Fruit fly (Drosophila melanogaster): ENCODE results near the gene hh.

hh gene

DNA sequence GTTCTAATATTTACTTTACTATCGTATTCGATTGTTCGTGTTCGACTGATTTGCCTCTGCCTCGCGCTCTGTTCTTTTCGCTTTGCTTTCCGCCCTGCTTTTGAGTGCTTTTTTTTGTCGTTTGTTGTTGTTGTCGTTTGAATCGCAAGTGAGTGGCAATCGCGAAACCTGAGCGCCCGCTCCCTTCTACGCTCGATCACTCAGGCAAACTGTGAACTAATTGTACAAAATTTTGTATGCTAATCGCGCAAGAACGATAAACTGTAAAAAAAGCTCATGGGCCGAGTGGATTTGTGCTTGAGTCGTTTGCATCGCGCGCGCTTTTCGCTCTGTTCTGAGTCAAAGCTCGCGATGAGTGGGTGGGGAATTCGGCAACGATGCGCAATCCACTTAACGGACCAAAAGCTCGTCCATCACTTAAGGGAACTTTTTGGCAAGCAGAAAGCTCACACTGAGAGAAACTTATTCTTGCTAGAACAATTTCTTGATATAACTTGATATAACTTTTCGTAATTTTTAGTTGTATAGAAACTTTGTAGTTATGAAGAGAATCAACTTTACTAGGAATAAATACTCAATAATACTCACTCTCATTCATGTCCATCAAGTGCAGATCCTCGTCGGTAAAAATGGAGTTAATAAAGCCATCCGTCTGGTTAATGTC is 49.5 kb upstream of the hh start (continued):
- TF ChIP-seq PHDP (tag; optimal IDR thresholded peaks at IDR 0.05) (peak; percentile 33), caup (GFP tag; optimal IDR thresholded peaks at IDR 0.05; ENCODE audit: severe bottlenecking) (no peak), CrebB (tag; optimal IDR thresholded peaks at IDR 0.05) (no peak), pum (GFP tag; optimal IDR thresholded peaks at IDR 0.05) (no peak), slbo (GFP tag; IDR thresholded peaks at IDR 0.05) (peak; percentile 61; the same call in 1 of the 2 replicates), CG17186 (GFP tag; optimal IDR thresholded peaks at IDR 0.05) (no peak), grn (GFP tag; optimal IDR thresholded peaks at IDR 0.05) (no peak), Ets97D (GFP tag; optimal IDR thresholded peaks at IDR 0.05) (no peak), HLH4C (GFP tag; IDR thresholded peaks at IDR 0.05; ENCODE audit: partially characterized antibody) (no peak; the same call in 2 of the 3 replicates), sob (GFP tag; IDR thresholded peaks at IDR 0.05) (peak; percentile 55), Hmr (GFP tag; optimal IDR thresholded peaks at IDR 0.05) (peak; percentile 28), mam (GFP tag; optimal IDR thresholded peaks at IDR 0.05) (no peak), HmgD (GFP tag; optimal IDR thresholded peaks at IDR 0.05) (no peak), vfl (GFP tag; optimal IDR thresholded peaks at IDR 0.05) (no peak), Hmx (GFP tag; optimal IDR thresholded peaks at IDR 0.05) (no peak), sim (GFP tag; IDR thresholded peaks at IDR 0.05) (no peak), dati (GFP tag; IDR thresholded peaks at IDR 0.05) (no peak), sc (optimal IDR thresholded peaks at IDR 0.05) (no peak), sc (GFP tag; optimal IDR thresholded peaks at IDR 0.05) (no peak), chm (GFP tag; IDR thresholded peaks at IDR 0.05) (no peak), Doc3 (GFP tag; IDR thresholded peaks at IDR 0.05; ENCODE audit: partially characterized antibody) (no peak), hb (GFP tag; IDR thresholded peaks at IDR 0.05; ENCODE audit: partially characterized antibody) (no peak), ac (GFP tag; optimal IDR thresholded peaks at IDR 0.05) (no peak), Stat92E (GFP tag; optimal IDR thresholded peaks at IDR 0.05) (no peak), CG11504 (tag; optimal IDR thresholded peaks at IDR 0.05) (no peak), CG16813 (GFP tag; IDR thresholded peaks at IDR 0.05; ENCODE audit: partially characterized antibody) (no peak), CG10147 (GFP tag; optimal IDR thresholded peaks at IDR 0.05) (peak; percentile 3), sr (GFP tag; IDR thresholded peaks at IDR 0.05) (no peak), stc (GFP tag; IDR thresholded peaks at IDR 0.05) (no peak; the same call in 1 of the 2 replicates), Bdp1 (GFP tag; optimal IDR thresholded peaks at IDR 0.05) (no peak), aop (GFP tag; IDR thresholded peaks at IDR 0.05) (no peak), HLH54F (GFP tag; optimal IDR thresholded peaks at IDR 0.05) (peak; percentile 21), CG11247 (GFP tag; IDR thresholded peaks at IDR 0.05) (no peak), da (GFP tag; optimal IDR thresholded peaks at IDR 0.05) (no peak), al (GFP tag; IDR thresholded peaks at IDR 0.05) (no peak), CTCF (GFP tag; optimal IDR thresholded peaks at IDR 0.05) (no peak), kay (GFP tag; optimal IDR thresholded peaks at IDR 0.05) (no peak), shn (GFP tag; optimal IDR thresholded peaks at IDR 0.05) (no peak), C15 (GFP tag; IDR thresholded peaks at IDR 0.05) (no peak), YL-1 (GFP tag; optimal IDR thresholded peaks at IDR 0.05) (no peak), CG4730 (GFP tag; IDR thresholded peaks at IDR 0.05) (no peak), bcd (GFP tag; optimal IDR thresholded peaks at IDR 0.05) (peak; percentile 33), Dref (GFP tag; IDR thresholded peaks at IDR 0.05) (no peak), Scr (GFP tag; IDR thresholded peaks at IDR 0.05; ENCODE audit: partially characterized antibody) (peak; percentile 40; the same call in 1 of the 2 replicates), ash1 (GFP tag; optimal IDR thresholded peaks at IDR 0.05) (no peak), H2.0 (GFP tag; IDR thresholded peaks at IDR 0.05) (peak; percentile 7; the same call in 1 of the 2 replicates), Oli (tag; optimal IDR thresholded peaks at IDR 0.05) (peak; percentile 13), CG33557 (GFP tag; optimal IDR thresholded peaks at IDR 0.05) (no peak), CG6683 (GFP tag; optimal IDR thresholded peaks at IDR 0.05) (no peak), trh (GFP tag; optimal IDR thresholded peaks at IDR 0.05) (no peak), CG15073 (GFP tag; optimal IDR thresholded peaks at IDR 0.05) (no peak)

All from whole organism, embryonic.